Worm (Caenorhabditis elegans): Measurements from ENCODE around the gene C18D4.6.
"Not testable (repeated sequence)": the region's sequence is repeated elsewhere in the genome, so short reads cannot be mapped to it uniquely, and the experiment has no call there.

The C18D4.6 gene

DNA sequence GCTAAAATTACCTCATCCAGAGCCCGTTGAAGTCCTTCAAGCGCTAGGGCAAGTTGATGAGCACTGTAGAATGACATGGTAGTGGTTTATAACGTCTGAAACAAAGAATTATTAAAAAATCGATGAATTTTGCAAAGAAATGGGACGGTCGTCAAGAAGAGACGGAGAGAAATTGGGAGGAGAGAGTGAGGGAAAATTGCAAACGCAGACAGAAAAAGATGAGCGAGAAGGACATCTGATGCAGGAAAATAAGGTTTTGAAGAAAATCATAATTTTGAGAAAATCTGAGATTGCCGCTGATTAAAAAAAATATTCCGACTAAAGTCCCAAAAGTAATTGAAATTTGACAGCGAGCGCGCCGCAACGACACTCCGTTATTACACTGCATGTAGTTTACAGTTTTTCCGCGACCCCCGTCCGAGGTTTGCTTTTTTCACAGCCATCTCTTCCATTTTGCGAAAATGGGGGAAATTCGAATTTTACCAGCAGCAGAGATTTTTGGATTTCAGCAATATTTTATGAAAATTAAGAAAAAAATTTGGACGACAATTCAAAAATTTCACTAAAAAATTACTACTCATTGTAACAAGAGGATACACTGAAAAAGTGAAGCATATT is at the start of gene C18D4.6:
TSS of gene C18D4.6 (minus strand) at position 97 of the 618 bp plus-strand sequence.
- TF ChIP-seq med-1 (GFP tag; optimal IDR thresholded peaks at IDR 0.05; ENCODE audit: insufficient read depth), result no peak
- TF ChIP-seq tab-1 (GFP tag; IDR thresholded peaks at IDR 0.05), result no peak
- TF ChIP-seq ref-1 (GFP tag; conservative IDR thresholded peaks at IDR 0.05), result no peak
- TF ChIP-seq klf-2 (GFP tag; conservative IDR thresholded peaks at IDR 0.05), result no peak
- TF ChIP-seq ztf-29 (GFP tag; IDR thresholded peaks at IDR 0.05), result no peak
- TF ChIP-seq T22C8.4 (GFP tag; IDR thresholded peaks at IDR 0.05), result no peak
- no peak for TF ChIP-seq flt-1 (GFP tag; IDR thresholded peaks at IDR 0.05)
- TF ChIP-seq cog-1 (tag; optimal IDR thresholded peaks at IDR 0.05), result no peak
- TF ChIP-seq ztf-23 (GFP tag; IDR thresholded peaks at IDR 0.05), result no peak

- not testable (repeated sequence) for TF ChIP-seq klf-2 (GFP tag; conservative IDR thresholded peaks at IDR 0.05); ref-1 (GFP tag; conservative IDR thresholded peaks at IDR 0.05); tab-1 (GFP tag; IDR thresholded peaks at IDR 0.05)
Measured at ce11 chrV:17584352-17584843, 46.2 kb upstream of the C18D4.6 start, which contains the start of gene fbxa-133. Gene fbxa-133, plus strand, starts transcription at chrV:17584793.

DNA sequence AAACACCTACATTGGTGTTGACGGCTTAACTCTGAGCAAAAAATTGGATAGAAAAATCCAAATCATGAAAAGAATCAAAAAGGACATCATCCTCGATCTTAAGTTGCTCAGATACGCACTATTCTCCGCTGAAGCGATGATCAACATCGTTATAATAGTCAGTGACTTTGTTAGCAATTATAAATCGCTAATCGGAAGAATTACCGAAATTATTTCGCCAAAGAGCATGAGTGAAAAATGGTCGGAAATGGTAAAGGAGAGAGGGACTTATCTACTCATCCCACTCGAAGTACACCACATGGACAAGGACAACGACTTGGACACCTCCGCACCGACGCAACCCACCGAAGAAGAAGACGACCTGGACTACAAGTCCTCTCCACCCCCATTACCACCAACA is 41.8 kb upstream of the C18D4.6 start:
- TF ChIP-seq tab-1 (GFP tag; IDR thresholded peaks at IDR 0.05), result no peak
- TF ChIP-seq flt-1 (GFP tag; IDR thresholded peaks at IDR 0.05), result no peak
- TF ChIP-seq ref-1 (GFP tag; conservative IDR thresholded peaks at IDR 0.05), result no peak
- TF ChIP-seq ztf-29 (GFP tag; IDR thresholded peaks at IDR 0.05), result no peak
- TF ChIP-seq cog-1 (tag; optimal IDR thresholded peaks at IDR 0.05), result no peak
- TF ChIP-seq ztf-23 (GFP tag; IDR thresholded peaks at IDR 0.05), result no peak
- TF ChIP-seq med-1 (GFP tag; optimal IDR thresholded peaks at IDR 0.05; ENCODE audit: insufficient read depth), result no peak
- no peak for TF ChIP-seq klf-2 (GFP tag; conservative IDR thresholded peaks at IDR 0.05)

DNA sequence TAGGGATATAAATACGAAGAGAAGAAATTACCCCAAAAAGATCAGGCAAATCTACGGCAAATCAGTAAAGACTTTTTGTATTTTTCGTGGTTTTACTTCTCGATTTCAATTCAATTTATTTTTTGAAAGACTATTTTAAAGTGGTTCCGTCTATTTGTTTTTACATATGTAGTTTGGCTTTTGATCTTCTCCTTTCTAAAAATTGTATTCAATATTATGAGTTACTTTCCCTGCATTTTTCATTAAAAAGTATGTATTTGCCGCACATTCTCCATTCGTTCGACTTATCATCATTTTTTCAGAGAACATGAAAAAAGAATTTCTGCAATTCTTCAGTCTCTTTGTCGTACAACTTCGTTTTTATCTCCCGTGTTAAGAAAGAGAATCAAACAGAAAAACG is 28.7 kb upstream of the C18D4.6 start, which contains the start of gene C38D9.2:
TSS of gene C38D9.2 (plus strand) at position 301 of the 400 bp plus-strand sequence.
- no peak for TF ChIP-seq ztf-23 (GFP tag; IDR thresholded peaks at IDR 0.05)
- TF ChIP-seq flt-1 (GFP tag; IDR thresholded peaks at IDR 0.05), result no peak
- TF ChIP-seq ztf-29 (GFP tag; IDR thresholded peaks at IDR 0.05), result no peak
- TF ChIP-seq cog-1 (tag; optimal IDR thresholded peaks at IDR 0.05), result no peak
- TF ChIP-seq klf-2 (GFP tag; conservative IDR thresholded peaks at IDR 0.05), result no peak
- no peak for TF ChIP-seq med-1 (GFP tag; optimal IDR thresholded peaks at IDR 0.05; ENCODE audit: insufficient read depth)
- no peak for TF ChIP-seq tab-1 (GFP tag; IDR thresholded peaks at IDR 0.05)
- no peak for TF ChIP-seq ref-1 (GFP tag; conservative IDR thresholded peaks at IDR 0.05)
- TF ChIP-seq T22C8.4 (GFP tag; IDR thresholded peaks at IDR 0.05), result no peak

DNA sequence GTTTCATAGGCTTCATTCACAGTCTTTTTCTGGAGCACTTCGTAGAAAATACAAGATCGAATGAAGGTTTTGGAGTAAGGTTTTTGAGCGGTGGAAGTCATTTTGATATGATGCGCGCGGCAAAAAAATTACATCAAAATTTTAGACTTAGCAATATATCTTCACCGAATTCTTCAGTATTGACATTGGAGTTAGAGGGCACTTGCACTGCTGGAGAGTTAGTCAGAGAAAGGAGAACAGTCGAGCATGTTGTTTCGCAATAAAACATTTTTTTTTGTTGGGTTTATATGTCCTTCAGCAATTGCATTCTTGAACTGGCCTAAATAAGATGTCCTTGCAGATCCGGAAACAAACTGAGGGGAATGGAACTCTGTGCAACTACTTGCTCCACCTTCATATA is 27.7 kb upstream of the C18D4.6 start, which contains the start of gene fbxa-171:
TSS of gene fbxa-171 (minus strand) at position 101 of the 400 bp plus-strand sequence.
- TF ChIP-seq ref-1 (GFP tag; conservative IDR thresholded peaks at IDR 0.05) (no peak), T22C8.4 (GFP tag; IDR thresholded peaks at IDR 0.05) (no peak), flt-1 (GFP tag; IDR thresholded peaks at IDR 0.05) (no peak), klf-2 (GFP tag; conservative IDR thresholded peaks at IDR 0.05) (no peak), ztf-23 (GFP tag; IDR thresholded peaks at IDR 0.05) (no peak), ztf-29 (GFP tag; IDR thresholded peaks at IDR 0.05) (no peak), cog-1 (tag; optimal IDR thresholded peaks at IDR 0.05) (no peak), med-1 (GFP tag; optimal IDR thresholded peaks at IDR 0.05; ENCODE audit: insufficient read depth) (no peak), tab-1 (GFP tag; IDR thresholded peaks at IDR 0.05) (no peak)

- no peak for TF ChIP-seq ztf-23 (GFP tag; IDR thresholded peaks at IDR 0.05)
- no peak for TF ChIP-seq flt-1 (GFP tag; IDR thresholded peaks at IDR 0.05)
- no peak for TF ChIP-seq klf-2 (GFP tag; conservative IDR thresholded peaks at IDR 0.05)
- TF ChIP-seq med-1 (GFP tag; optimal IDR thresholded peaks at IDR 0.05; ENCODE audit: insufficient read depth), result no peak
Measured at ce11 chrV:17558946-17559345, 20.8 kb upstream of the C18D4.6 start, which contains the start of gene fbxa-172. Gene fbxa-172, plus strand, starts transcription at chrV:17559246.

DNA sequence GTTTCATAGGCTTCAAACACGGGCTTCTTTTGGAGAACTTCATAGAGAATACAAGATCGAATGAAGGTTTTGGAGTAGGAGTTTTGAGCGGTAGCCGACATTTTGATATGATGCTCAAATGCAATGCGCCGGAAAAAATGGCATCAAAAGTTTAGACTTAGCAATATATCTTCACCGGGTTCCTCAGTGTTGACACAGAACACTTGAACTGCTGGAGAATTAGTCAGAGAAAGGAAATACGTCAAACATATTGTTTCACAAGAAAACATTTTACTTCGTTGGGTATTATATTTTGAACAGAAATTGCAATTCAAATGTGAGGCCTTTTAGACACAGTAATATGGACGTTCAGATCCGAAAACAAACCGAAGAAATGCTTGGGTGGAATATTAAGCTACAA is 20.2 kb upstream of the C18D4.6 start, which contains the start of gene fbxa-174:
TSS of gene fbxa-174 (minus strand) at position 101 of the 400 bp plus-strand sequence.
- TF ChIP-seq ztf-29 (GFP tag; IDR thresholded peaks at IDR 0.05), result no peak

ce11 chrV:17552759-17553158 is 14.6 kb upstream of the C18D4.6 start, which contains the start of gene C38D9.8:
Gene C38D9.8, minus strand, starts transcription at chrV:17552859.
- TF ChIP-seq ref-1 (GFP tag; conservative IDR thresholded peaks at IDR 0.05) (no peak), flt-1 (GFP tag; IDR thresholded peaks at IDR 0.05) (no peak), T22C8.4 (GFP tag; IDR thresholded peaks at IDR 0.05) (no peak), med-1 (GFP tag; optimal IDR thresholded peaks at IDR 0.05; ENCODE audit: insufficient read depth) (no peak), tab-1 (GFP tag; IDR thresholded peaks at IDR 0.05) (no peak), klf-2 (GFP tag; conservative IDR thresholded peaks at IDR 0.05) (no peak), cog-1 (tag; optimal IDR thresholded peaks at IDR 0.05) (no peak), ztf-29 (GFP tag; IDR thresholded peaks at IDR 0.05) (no peak), ztf-23 (GFP tag; IDR thresholded peaks at IDR 0.05) (no peak)

DNA sequence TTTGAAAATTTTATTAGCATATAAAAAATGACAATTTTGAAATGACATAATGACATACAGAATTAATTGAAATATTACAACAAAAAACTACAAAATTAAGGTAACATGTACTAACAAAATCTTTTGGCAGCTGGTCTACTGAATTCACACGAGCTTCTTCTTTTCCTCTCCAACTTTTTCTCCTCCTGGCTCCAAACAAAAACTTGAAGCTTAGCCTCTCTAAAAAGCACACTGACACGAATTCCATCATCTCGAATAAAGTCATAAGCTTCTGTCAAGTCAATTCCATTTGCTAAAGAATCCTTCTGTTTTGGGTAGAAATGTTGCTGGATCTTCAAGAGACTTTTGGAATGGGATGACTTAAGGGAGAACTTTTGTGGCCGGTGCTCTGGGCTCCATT is 13.2 kb upstream of the C18D4.6 start:
- TF ChIP-seq flt-1 (GFP tag; IDR thresholded peaks at IDR 0.05), result no peak
- no peak for TF ChIP-seq tab-1 (GFP tag; IDR thresholded peaks at IDR 0.05)
- TF ChIP-seq cog-1 (tag; optimal IDR thresholded peaks at IDR 0.05), result no peak
- TF ChIP-seq med-1 (GFP tag; optimal IDR thresholded peaks at IDR 0.05; ENCODE audit: insufficient read depth), result no peak
- no peak for TF ChIP-seq ztf-29 (GFP tag; IDR thresholded peaks at IDR 0.05)
- TF ChIP-seq ztf-23 (GFP tag; IDR thresholded peaks at IDR 0.05), result no peak
- TF ChIP-seq T22C8.4 (GFP tag; IDR thresholded peaks at IDR 0.05), result no peak
- TF ChIP-seq klf-2 (GFP tag; conservative IDR thresholded peaks at IDR 0.05), result no peak
- TF ChIP-seq ref-1 (GFP tag; conservative IDR thresholded peaks at IDR 0.05), result no peak

ce11 chrV:17549362-17549761 is 11.2 kb upstream of the C18D4.6 start, which contains the start of gene fbxa-176:
Gene fbxa-176, plus strand, starts transcription at chrV:17549675.
- TF ChIP-seq ztf-29 (GFP tag; IDR thresholded peaks at IDR 0.05), result no peak
- no peak for TF ChIP-seq T22C8.4 (GFP tag; IDR thresholded peaks at IDR 0.05)
- TF ChIP-seq ref-1 (GFP tag; conservative IDR thresholded peaks at IDR 0.05), result no peak
- TF ChIP-seq klf-2 (GFP tag; conservative IDR thresholded peaks at IDR 0.05), result no peak
- TF ChIP-seq cog-1 (tag; optimal IDR thresholded peaks at IDR 0.05), result no peak
- TF ChIP-seq flt-1 (GFP tag; IDR thresholded peaks at IDR 0.05), result no peak
- TF ChIP-seq med-1 (GFP tag; optimal IDR thresholded peaks at IDR 0.05; ENCODE audit: insufficient read depth), result no peak
- no peak for TF ChIP-seq tab-1 (GFP tag; IDR thresholded peaks at IDR 0.05)
